Worm (Caenorhabditis elegans) whole organism, L4/young adult: ENCODE measurements around the gene gst-16.

Source experiments
- dao-5 ChIP-seq: sonication (generic microtip); optimal IDR thresholded peaks from 2 replicates; lab custom pipeline; 2016; ENCODE audit warnings: missing genotype, missing genetic modification characterization, moderate library complexity, missing compliant biosample characterization
- him-1 ChIP-seq: sonication (generic microtip); optimal IDR thresholded peaks from 2 replicates; lab custom pipeline; 2016; ENCODE audit warnings: missing genotype, missing genetic modification reagents, missing genetic modification characterization, missing compliant biosample characterization

ce11 chrII:13648230-13648629, 24.0 kb upstream of the gst-16 start, which contains the start of gene fbxa-169:
- TF ChIP-seq dao-5 (tag; lab: Kevin White, UChicago) (no peak), him-1 (tag; lab: Kevin White, UChicago) (no peak)
